Worm (Caenorhabditis elegans): ENCODE results near the gene fbxa-78.

ce11 chrIII:1289139-1289538 is 30.9 kb upstream of the fbxa-78 start:
- TF ChIP-seq hlh-6 (tag; optimal IDR thresholded peaks at IDR 0.05) (no peak), ceh-45 (GFP tag; IDR thresholded peaks at IDR 0.05) (no peak), tbx-7 (tag; optimal IDR thresholded peaks at IDR 0.05) (no peak), pag-3 (tag; optimal IDR thresholded peaks at IDR 0.05; ENCODE audit: borderline replicate concordance) (no peak), unc-55 (GFP tag; optimal IDR thresholded peaks at IDR 0.05) (no peak), nhr-11 (tag; optimal IDR thresholded peaks at IDR 0.05) (no peak), rnt-1 (tag; optimal IDR thresholded peaks at IDR 0.05) (no peak), ceh-48 (tag; optimal IDR thresholded peaks at IDR 0.05) (no peak)
